Worm (Caenorhabditis elegans) whole organism, early embryonic: Measurements from ENCODE around the gene ZK154.5.

Source experiments
- B0310.2 ChIP-seq: sonication (generic microtip); optimal IDR thresholded peaks from 2 replicates; lab custom pipeline; 2016; ENCODE audit warnings: mild to moderate bottlenecking, missing genetic modification characterization, missing compliant biosample characterization
- F13C5.2 ChIP-seq: sonication (generic microtip); optimal IDR thresholded peaks from 2 replicates; lab custom pipeline; 2017; ENCODE audit warnings: mild to moderate bottlenecking, missing genetic modification characterization, inconsistent platforms, missing compliant biosample characterization
- aly-1 ChIP-seq: sonication (generic microtip); optimal IDR thresholded peaks from 2 replicates; lab custom pipeline; 2016; ENCODE audit warnings: missing genetic modification characterization, missing compliant biosample characterization
- ama-1 ChIP-seq: fragments of 150-350 bp; optimal IDR thresholded peaks from 2 replicates; lab custom pipeline; 2014
- ceh-13 ChIP-seq: fragments of 200-800 bp; sonication (Bioruptor generic); optimal IDR thresholded peaks from 2 replicates; lab custom pipeline; 2018; ENCODE audit warnings: mild to moderate bottlenecking, missing genetic modification characterization, missing compliant biosample characterization
- ceh-36 ChIP-seq: sonication (generic microtip); optimal IDR thresholded peaks from 2 replicates; lab custom pipeline; 2016; ENCODE audit warnings: missing genetic modification characterization, inconsistent platforms, missing compliant biosample characterization
- ets-7 ChIP-seq: sonication (generic microtip); optimal IDR thresholded peaks from 2 replicates; lab custom pipeline; 2016; ENCODE audit warnings: missing genotype, missing genetic modification characterization, missing compliant biosample characterization
- flt-1 ChIP-seq: fragments of 200-800 bp; sonication (Bioruptor generic); IDR thresholded peaks from 2 replicates; pipeline ENCODE4 v1.3.6; 2022; ENCODE audit warnings: missing genetic modification characterization, missing compliant biosample characterization
- hmbx-1 ChIP-seq: sonication (generic microtip); optimal IDR thresholded peaks from 2 replicates; lab custom pipeline; 2016; ENCODE audit warnings: mild to moderate bottlenecking, missing genetic modification characterization, missing compliant biosample characterization
- hmg-4 ChIP-seq: fragments of 200-800 bp; sonication (Bioruptor generic); optimal IDR thresholded peaks from 2 replicates; lab custom pipeline; 2018; ENCODE audit warnings: mild to moderate bottlenecking, missing genetic modification characterization, missing compliant biosample characterization
- hnd-1 ChIP-seq: sonication (generic microtip); optimal IDR thresholded peaks from 2 replicates; lab custom pipeline; 2016; ENCODE audit warnings: missing genetic modification characterization, missing compliant biosample characterization
- pes-1 ChIP-seq: fragments of 200-800 bp; sonication (Bioruptor generic); IDR thresholded peaks from 2 replicates; pipeline ENCODE4 v1.3.6; 2022; ENCODE audit warnings: missing genetic modification reagents, missing genetic modification characterization, missing compliant biosample characterization
- scrt-1 ChIP-seq: fragments of 200-800 bp; sonication (Bioruptor generic); IDR thresholded peaks from 2 replicates; pipeline ENCODE4 v1.3.6; 2022; ENCODE audit warnings: missing genetic modification characterization, missing compliant biosample characterization
- sea-1 ChIP-seq: fragments of 200-800 bp; sonication (Bioruptor generic); conservative IDR thresholded peaks from 2 replicates; pipeline ENCODE4 v1.3.6; 2022; ENCODE audit warnings: missing genetic modification characterization, missing compliant biosample characterization
- tbx-11 ChIP-seq: fragments of 200-800 bp; sonication (Bioruptor generic); IDR thresholded peaks from 2 replicates; pipeline ENCODE4 v1.3.6; 2022; ENCODE audit warnings: missing genetic modification characterization, missing compliant biosample characterization
- tbx-37 ChIP-seq: fragments of 200-800 bp; sonication (Bioruptor generic); conservative IDR thresholded peaks from 2 replicates; pipeline ENCODE4 v1.3.6; 2022; ENCODE audit warnings: missing genetic modification reagents, missing genetic modification characterization, missing compliant biosample characterization
- tra-4 ChIP-seq: sonication (generic microtip); optimal IDR thresholded peaks from 2 replicates; lab custom pipeline; 2017; ENCODE audit warnings: missing genetic modification characterization, missing compliant biosample characterization

ZK154.5 gene

ce11 chrX:7787885-7788353 lies at the start of gene ZK154.5:
TSS of gene ZK154.5 (minus strand) at chrX:7787935.
- TF ChIP-seq F13C5.2 (tag; lab: Kevin White, UChicago) (peak; percentile 14), pes-1 (no peak), tbx-37 (GFP tag; lab: Robert Waterston, UW) (no peak), ama-1 (no peak), hmg-4 (GFP tag; lab: Kevin White, UChicago) (peak; percentile 57), tbx-11 (no peak), aly-1 (tag; lab: Kevin White, UChicago) (no peak), tra-4 (tag; lab: Kevin White, UChicago) (no peak), hmbx-1 (tag; lab: Kevin White, UChicago) (no peak)

ce11 chrX:7834117-7834516 lies 46.4 kb upstream of the ZK154.5 start, which contains the start of gene sul-3:
TSS of gene sul-3 (minus strand) at chrX:7834217.
- TF ChIP-seq F13C5.2 (tag; lab: Kevin White, UChicago): no peak
- no peak for TF ChIP-seq hnd-1
- TF ChIP-seq scrt-1 (GFP tag; lab: Robert Waterston, UW): no peak

- no peak for TF ChIP-seq tra-4 (tag; lab: Kevin White, UChicago)
- no peak for TF ChIP-seq hmbx-1 (tag; lab: Kevin White, UChicago)
- TF ChIP-seq scrt-1 (GFP tag; lab: Robert Waterston, UW): no peak
- TF ChIP-seq hmg-4 (GFP tag; lab: Kevin White, UChicago): no peak
Observed at ce11 chrX:7827989-7828388, 40.3 kb upstream of the ZK154.5 start.

DNA sequence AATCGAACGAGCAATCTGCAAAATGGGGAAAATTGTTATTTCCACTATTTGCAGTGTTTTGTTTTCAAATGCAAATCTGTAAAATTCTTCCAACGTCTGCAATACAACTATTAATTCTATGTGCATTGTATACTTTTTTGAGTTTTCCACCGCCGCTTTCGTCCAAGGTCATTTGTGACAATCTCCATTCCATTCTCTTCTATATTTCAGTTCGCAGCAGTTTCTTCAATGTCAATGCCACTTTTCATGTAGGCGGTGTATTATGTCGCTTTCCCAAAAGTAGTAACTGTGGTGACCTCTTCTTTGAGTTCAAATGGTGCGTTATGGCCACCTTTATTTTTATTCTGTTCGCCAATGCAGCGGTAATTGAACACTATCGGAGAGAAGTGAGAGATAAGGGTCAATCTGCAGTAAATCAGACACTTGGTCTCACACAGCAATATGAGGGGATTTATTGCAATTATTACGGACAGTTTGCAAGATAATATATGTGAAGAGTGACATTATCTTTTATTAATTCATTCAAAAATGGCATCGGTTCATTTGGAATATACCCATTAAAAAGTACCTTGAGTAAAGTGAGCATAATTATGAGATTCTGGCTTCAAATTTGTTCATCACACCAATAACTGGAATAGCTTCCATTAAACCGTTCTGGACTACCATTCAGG lies 39.0 kb upstream of the ZK154.5 start:
- no peak for TF ChIP-seq pes-1
- no peak for TF ChIP-seq hnd-1
- TF ChIP-seq ets-7 (tag; lab: Kevin White, UChicago): no peak
- TF ChIP-seq ceh-13 (GFP tag; lab: Kevin White, UChicago): no peak
- TF ChIP-seq hmbx-1 (tag; lab: Kevin White, UChicago): no peak
- TF ChIP-seq ama-1: no peak
- no peak for TF ChIP-seq ceh-36 (tag; lab: Kevin White, UChicago)
- no peak for TF ChIP-seq tra-4 (tag; lab: Kevin White, UChicago)

ce11 chrX:7825707-7826106 lies 38.0 kb upstream of the ZK154.5 start:
- no peak for TF ChIP-seq tbx-37 (GFP tag; lab: Robert Waterston, UW)
- peak; percentile 60 for TF ChIP-seq ama-1
- no peak for TF ChIP-seq scrt-1 (GFP tag; lab: Robert Waterston, UW)
- TF ChIP-seq ceh-13 (GFP tag; lab: Kevin White, UChicago): no peak
- no peak for TF ChIP-seq F13C5.2 (tag; lab: Kevin White, UChicago)
- no peak for TF ChIP-seq hnd-1
- no peak for TF ChIP-seq B0310.2 (tag; lab: Kevin White, UChicago)
- TF ChIP-seq aly-1 (tag; lab: Kevin White, UChicago): no peak
- no peak for TF ChIP-seq pes-1
- TF ChIP-seq hmbx-1 (tag; lab: Kevin White, UChicago): no peak
- TF ChIP-seq ets-7 (tag; lab: Kevin White, UChicago): no peak
- no peak for TF ChIP-seq tra-4 (tag; lab: Kevin White, UChicago)
- TF ChIP-seq flt-1 (GFP tag; lab: Robert Waterston, UW): no peak
- TF ChIP-seq tbx-11: no peak
- no peak for TF ChIP-seq ceh-36 (tag; lab: Kevin White, UChicago)
- peak; percentile 14 for TF ChIP-seq hmg-4 (GFP tag; lab: Kevin White, UChicago)

DNA sequence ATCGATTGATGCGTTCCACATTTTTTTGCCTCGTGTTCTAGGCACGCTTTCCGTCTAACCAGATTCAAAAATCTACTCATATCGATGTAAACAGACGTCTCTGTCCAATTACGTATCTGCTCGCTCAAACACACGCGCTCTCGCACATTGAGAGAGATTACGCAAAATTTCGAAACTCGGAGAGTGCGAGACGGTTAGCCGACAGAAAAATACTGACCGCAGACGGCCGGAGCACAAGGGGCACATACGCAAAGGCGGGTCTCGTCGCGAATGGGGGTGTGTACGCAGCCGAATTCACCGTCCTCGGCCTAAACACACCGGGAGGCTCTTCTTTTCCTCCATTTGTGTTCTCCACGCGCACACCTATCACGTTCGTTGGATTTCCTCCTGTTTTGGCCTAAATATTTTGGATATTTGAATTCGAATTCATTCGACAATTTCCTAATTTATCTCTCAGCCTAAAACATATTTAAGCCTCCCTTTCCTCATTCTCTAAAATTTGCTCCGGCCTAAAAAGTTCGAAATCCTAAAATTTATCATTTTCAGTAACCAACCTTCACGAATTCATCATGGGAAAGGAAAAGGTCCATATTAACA lies 35.5 kb upstream of the ZK154.5 start, which contains the start of gene eef-1A.2:
TSS of gene eef-1A.2 (plus strand) at position 547 of the 597 bp plus-strand sequence.
- no peak for TF ChIP-seq ama-1
- no peak for TF ChIP-seq ets-7 (tag; lab: Kevin White, UChicago)
- peak; percentile 64 for TF ChIP-seq aly-1 (tag; lab: Kevin White, UChicago)
- TF ChIP-seq tbx-37 (GFP tag; lab: Robert Waterston, UW): no peak
- peak; percentile 87 for TF ChIP-seq hmg-4 (GFP tag; lab: Kevin White, UChicago)
- no peak for TF ChIP-seq tra-4 (tag; lab: Kevin White, UChicago)
- TF ChIP-seq pes-1: peak; percentile 46; the same call in 1 of the 2 replicates
- peak; percentile 45 for TF ChIP-seq ceh-36 (tag; lab: Kevin White, UChicago)
- no peak for TF ChIP-seq hnd-1
- peak; percentile 60 for TF ChIP-seq F13C5.2 (tag; lab: Kevin White, UChicago)
- TF ChIP-seq flt-1 (GFP tag; lab: Robert Waterston, UW): no peak
- TF ChIP-seq scrt-1 (GFP tag; lab: Robert Waterston, UW): no peak
- TF ChIP-seq sea-1 (GFP tag; lab: Robert Waterston, UW): 0 out of 2 replicates have a peak, but pooled peaks have one; percentile 48
- TF ChIP-seq ceh-13 (GFP tag; lab: Kevin White, UChicago): no peak
- no peak for TF ChIP-seq B0310.2 (tag; lab: Kevin White, UChicago)

DNA sequence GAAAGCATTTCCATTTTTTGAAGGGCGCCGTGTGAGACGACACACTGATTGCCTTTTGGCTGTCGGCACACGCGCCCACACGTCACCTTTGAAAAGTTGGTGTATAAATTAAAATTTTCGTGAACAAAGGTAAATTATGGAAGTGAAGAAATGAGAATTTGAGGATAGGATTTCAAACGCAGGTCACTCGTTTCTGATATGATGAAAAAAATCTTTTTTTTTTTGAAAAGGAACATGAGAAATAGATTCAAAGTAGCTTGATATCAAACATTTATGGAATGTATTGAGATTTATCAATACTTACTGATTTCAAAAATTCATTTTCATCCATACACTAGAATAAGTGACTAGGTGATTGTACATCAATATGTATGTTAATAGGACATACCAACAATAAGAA lies 29.8 kb upstream of the ZK154.5 start:
- no peak for TF ChIP-seq tbx-37 (GFP tag; lab: Robert Waterston, UW)
- no peak for TF ChIP-seq tbx-11
- TF ChIP-seq hnd-1: no peak
- TF ChIP-seq ceh-36 (tag; lab: Kevin White, UChicago): no peak
- TF ChIP-seq hmbx-1 (tag; lab: Kevin White, UChicago): no peak
- TF ChIP-seq ets-7 (tag; lab: Kevin White, UChicago): no peak
- no peak for TF ChIP-seq ceh-13 (GFP tag; lab: Kevin White, UChicago)
- TF ChIP-seq sea-1 (GFP tag; lab: Robert Waterston, UW): no peak
- TF ChIP-seq pes-1: no peak
- TF ChIP-seq B0310.2 (tag; lab: Kevin White, UChicago): no peak
- TF ChIP-seq tra-4 (tag; lab: Kevin White, UChicago): no peak
- TF ChIP-seq aly-1 (tag; lab: Kevin White, UChicago): no peak
- TF ChIP-seq F13C5.2 (tag; lab: Kevin White, UChicago): no peak
- TF ChIP-seq hmg-4 (GFP tag; lab: Kevin White, UChicago): no peak
- TF ChIP-seq ama-1: no peak
- no peak for TF ChIP-seq flt-1 (GFP tag; lab: Robert Waterston, UW)
- TF ChIP-seq scrt-1 (GFP tag; lab: Robert Waterston, UW): no peak
